Fruit fly (Drosophila melanogaster) whole organism, prepupa: ENCODE results near the gene eIF2beta.

Experiments used
- Blimp-1 ChIP-seq: fragments of 200-800 bp; sonication (Bioruptor generic); optimal IDR thresholded peaks from 3 replicates; lab custom pipeline; 2017; ENCODE audit warnings: missing biosample characterization, missing genetic modification characterization, mild to moderate bottlenecking, moderate library complexity, missing genetic modification reagents
- CG3032 ChIP-seq: fragments of 200-800 bp; optimal IDR thresholded peaks from 2 replicates; lab custom pipeline; 2019; ENCODE audit warnings: missing biosample characterization, mild to moderate bottlenecking, missing genetic modification characterization, moderate library complexity
- CG3919 ChIP-seq: fragments of 200-800 bp; sonication (Bioruptor generic); optimal IDR thresholded peaks from 3 replicates; lab custom pipeline; 2016; ENCODE audit warnings: missing biosample characterization, missing genetic modification characterization
- Hr38 ChIP-seq: sonication (Bioruptor generic); optimal IDR thresholded peaks from 2 replicates; lab custom pipeline; 2016; ENCODE audit warnings: missing biosample characterization, missing genetic modification characterization
- Sox102F ChIP-seq: fragments of 200-800 bp; sonication (Bioruptor generic); optimal IDR thresholded peaks from 2 replicates; lab custom pipeline; 2016; ENCODE audit warnings: missing biosample characterization, mild to moderate bottlenecking, missing genetic modification characterization
- Sox15 ChIP-seq: fragments of 200-800 bp; sonication (Bioruptor generic); optimal IDR thresholded peaks from 3 replicates; lab custom pipeline; 2016; ENCODE audit warnings: missing biosample characterization, missing genetic modification characterization
- dac ChIP-seq: fragments of 200-800 bp; sonication (Bioruptor generic); optimal IDR thresholded peaks from 2 replicates; lab custom pipeline; 2017; ENCODE audit warnings: missing biosample characterization, mild to moderate bottlenecking, missing genetic modification characterization

- TF ChIP-seq CG3919 (GFP tag; lab: Kevin White, UChicago) (no peak), Sox15 (GFP tag; lab: Kevin White, UChicago) (no peak), CG3032 (tag; lab: Kevin White, UChicago) (no peak), Blimp-1 (GFP tag; lab: Kevin White, UChicago) (no peak), Sox102F (GFP tag; lab: Kevin White, UChicago) (no peak), dac (GFP tag; lab: Kevin White, UChicago) (no peak), Hr38 (GFP tag; lab: Kevin White, UChicago) (no peak)
Observed at dm6 chr3L:12486175-12486574, 40.4 kb downstream of the eIF2beta start.
